Worm (Caenorhabditis elegans) whole organism, mixed stage, embryonic: ENCODE measurements around the gene clec-122.

Source experiments
- blmp-1 ChIP-seq: fragments of 150-350 bp; optimal IDR thresholded peaks from 2 replicates; lab custom pipeline; 2014; ENCODE audit warnings: missing biosample characterization, missing genetic modification characterization
- ceh-43 ChIP-seq: fragments of 200-800 bp; sonication (Bioruptor generic); optimal IDR thresholded peaks from 2 replicates; lab custom pipeline; 2018; ENCODE audit warnings: mild to moderate bottlenecking, missing genetic modification characterization, moderate library complexity, missing compliant biosample characterization
- cnd-1 ChIP-seq: fragments of 200-800 bp; sonication (Bioruptor generic); optimal IDR thresholded peaks from 2 replicates; lab custom pipeline; 2018; ENCODE audit warnings: mild to moderate bottlenecking, missing genetic modification characterization, missing compliant biosample characterization
- ham-2 ChIP-seq: fragments of 200-800 bp; sonication (Bioruptor generic); optimal IDR thresholded peaks from 2 replicates; lab custom pipeline; 2018; ENCODE audit warnings: mild to moderate bottlenecking, missing genetic modification characterization, missing compliant biosample characterization
- lin-13 ChIP-seq: fragments of 150-350 bp; optimal IDR thresholded peaks from 2 replicates; lab custom pipeline; 2014; ENCODE audit warnings: missing biosample characterization, missing genetic modification characterization
- mep-1 ChIP-seq: fragments of 150-350 bp; optimal IDR thresholded peaks from 2 replicates; lab custom pipeline; 2017; ENCODE audit warnings: missing biosample characterization, missing genetic modification reagents, missing genetic modification characterization, inconsistent platforms
- nhr-12 ChIP-seq: fragments of 150-350 bp; optimal IDR thresholded peaks from 2 replicates; lab custom pipeline; 2014; ENCODE audit warnings: missing biosample characterization, missing genetic modification characterization
- nhr-28 ChIP-seq: fragments of 150-350 bp; optimal IDR thresholded peaks from 2 replicates; lab custom pipeline; 2014; ENCODE audit warnings: missing biosample characterization, missing genetic modification characterization
- nhr-76 ChIP-seq: sonication (generic microtip); optimal IDR thresholded peaks from 2 replicates; lab custom pipeline; 2017; ENCODE audit warnings: missing biosample characterization, missing genetic modification characterization
- pha-4 ChIP-seq: fragments of 150-350 bp; optimal IDR thresholded peaks from 2 replicates; lab custom pipeline; 2018; ENCODE audit warnings: missing biosample characterization, missing genetic modification reagents, missing genetic modification characterization

ce11 chrII:3056266-3056872, 49.5 kb upstream of the clec-122 start, which contains the start of gene lin-8:
- TF ChIP-seq mep-1 (tag; lab: Kevin White, UChicago) (no peak), cnd-1 (tag; lab: Kevin White, UChicago) (no peak), blmp-1 (tag; lab: Kevin White, UChicago) (no peak), nhr-12 (no peak), nhr-76 (no peak), pha-4 (tag; lab: Kevin White, UChicago) (no peak), nhr-28 (tag; lab: Kevin White, UChicago) (no peak), ceh-43 (GFP tag; lab: Kevin White, UChicago) (no peak), lin-13 (tag; lab: Kevin White, UChicago) (no peak), ham-2 (GFP tag; lab: Kevin White, UChicago) (no peak)
